Worm (Caenorhabditis elegans) whole organism, L1 larva: ENCODE measurements around the gene vps-53.

ENCODE experiments used
- C16A3.4 ChIP-seq: fragments of 150-350 bp; optimal IDR thresholded peaks from 2 replicates; lab custom pipeline; 2014; ENCODE audit warnings: missing biosample characterization, missing genetic modification characterization
- C34B4.2 ChIP-seq: sonication (generic microtip); optimal IDR thresholded peaks from 2 replicates; lab custom pipeline; 2017; ENCODE audit warnings: mild to moderate bottlenecking, missing genetic modification characterization, missing compliant biosample characterization
- F16B12.6 ChIP-seq: fragments of 150-350 bp; optimal IDR thresholded peaks from 2 replicates; lab custom pipeline; 2014; ENCODE audit warnings: missing biosample characterization, missing genetic modification characterization
- Y116A8C.19 ChIP-seq: sonication (generic microtip); optimal IDR thresholded peaks from 2 replicates; lab custom pipeline; 2016; ENCODE audit warnings: missing compliant biosample characterization, missing genetic modification characterization, borderline replicate concordance
- alr-1 ChIP-seq: fragments of 200-800 bp; sonication (Bioruptor generic); optimal IDR thresholded peaks from 2 replicates; lab custom pipeline; 2018; ENCODE audit warnings: borderline replicate concordance, mild to moderate bottlenecking, missing genetic modification characterization, missing compliant biosample characterization
- aly-2 ChIP-seq: fragments of 150-350 bp; optimal IDR thresholded peaks from 2 replicates; lab custom pipeline; 2014; ENCODE audit warnings: missing biosample characterization, missing genetic modification characterization
- ama-1 ChIP-seq: fragments of 150-350 bp; optimal IDR thresholded peaks from 2 replicates; lab custom pipeline; 2014
- ceh-63 ChIP-seq: fragments of 200-800 bp; sonication (Bioruptor generic); optimal IDR thresholded peaks from 2 replicates; lab custom pipeline; 2018; ENCODE audit warnings: mild to moderate bottlenecking, missing genetic modification characterization, missing compliant biosample characterization
- ceh-8 ChIP-seq: fragments of 200-800 bp; sonication (Bioruptor generic); optimal IDR thresholded peaks from 2 replicates; lab custom pipeline; 2018; ENCODE audit warnings: mild to moderate bottlenecking, missing genetic modification characterization, moderate library complexity, missing compliant biosample characterization
- ceh-82 ChIP-seq, 3 experiments: fragments of 150-350 bp in 1 of 3; sonication (generic microtip) in 2 of 3; optimal IDR thresholded peaks; 2 replicates each; lab custom pipeline; 2014 to 2017; ENCODE audit warnings: missing biosample characterization in 3 of 3, missing genetic modification characterization in 3 of 3
- dpl-1 ChIP-seq, 3 experiments: fragments of 150-350 bp in 2 of 3; sonication (generic microtip) in 1 of 3; optimal IDR thresholded peaks; 2 replicates each; lab custom pipeline; 2014 to 2017; ENCODE audit warnings: missing biosample characterization in 3 of 3, missing genetic modification characterization in 3 of 3, missing genetic modification reagents in 3 of 3
- efl-1 ChIP-seq, 4 experiments: fragments of 150-350 bp; optimal IDR thresholded peaks in 3 of 4; peaks in 1 of 4; 1 replicate in 1 of 4; 2 replicates in 3 of 4; lab custom pipeline; 2014; ENCODE audit warnings: missing biosample characterization in 2 of 4, missing genetic modification characterization in 2 of 4, missing genetic modification reagents in 2 of 4
- egl-27 ChIP-seq, 2 experiments: fragments of 150-350 bp in 1 of 2; sonication (generic microtip); optimal IDR thresholded peaks; 3 replicates each; lab custom pipeline; 2017 to 2018; ENCODE audit warnings: missing biosample characterization in 2 of 2, missing genetic modification characterization in 2 of 2, missing genetic modification reagents in 2 of 2
- elt-2 ChIP-seq: sonication (generic microtip); optimal IDR thresholded peaks from 2 replicates; lab custom pipeline; 2016; ENCODE audit warnings: missing genetic modification characterization, mild to moderate bottlenecking, inconsistent platforms, missing compliant biosample characterization, missing genetic modification reagents
- ets-5 ChIP-seq: fragments of 200-800 bp; sonication (Bioruptor generic); IDR thresholded peaks from 2 replicates; pipeline ENCODE4 v1.3.6; 2022; ENCODE audit warnings: missing genetic modification characterization, missing compliant biosample characterization
- fkh-4 ChIP-seq: sonication (generic microtip); optimal IDR thresholded peaks from 2 replicates; lab custom pipeline; 2016; ENCODE audit warnings: missing compliant biosample characterization, missing genetic modification characterization, borderline replicate concordance
- fkh-8 ChIP-seq: sonication (generic microtip); optimal IDR thresholded peaks from 2 replicates; lab custom pipeline; 2016; ENCODE audit warnings: mild to moderate bottlenecking, missing genetic modification characterization, missing compliant biosample characterization
- fos-1 ChIP-seq: fragments of 150-350 bp; optimal IDR thresholded peaks from 2 replicates; lab custom pipeline; 2014; ENCODE audit warnings: missing biosample characterization, missing genetic modification characterization
- grh-1 ChIP-seq: fragments of 200-800 bp; sonication (Bioruptor generic); IDR thresholded peaks from 2 replicates; pipeline ENCODE4 v1.3.6; 2022; ENCODE audit warnings: missing genetic modification reagents, missing genetic modification characterization, missing compliant biosample characterization
- irx-1 ChIP-seq: sonication (generic microtip); optimal IDR thresholded peaks from 2 replicates; lab custom pipeline; 2016; ENCODE audit warnings: missing genetic modification characterization, missing compliant biosample characterization
- isw-1 ChIP-seq: fragments of 200-800 bp; sonication (Bioruptor generic); IDR thresholded peaks from 2 replicates; pipeline ENCODE4 v1.3.6; 2022; ENCODE audit warnings: missing genetic modification characterization, missing compliant biosample characterization
- lin-14 ChIP-seq: fragments of 200-800 bp; sonication (Bioruptor generic); optimal IDR thresholded peaks from 2 replicates; lab custom pipeline; 2018; ENCODE audit warnings: mild to moderate bottlenecking, missing genetic modification characterization, moderate library complexity, missing compliant biosample characterization
- lin-15B ChIP-seq: fragments of 150-350 bp; sonication (generic microtip); optimal IDR thresholded peaks from 3 replicates; lab custom pipeline; 2014; ENCODE audit warnings: missing biosample characterization, missing genetic modification characterization
- lin-35 ChIP-seq, 2 experiments: fragments of 150-350 bp; optimal IDR thresholded peaks; 2 replicates each; lab custom pipeline; 2014; ENCODE audit warnings: missing biosample characterization in 2 of 2, missing genetic modification characterization in 2 of 2, missing genetic modification reagents in 2 of 2
- lin-39 ChIP-seq: fragments of 150-350 bp; optimal IDR thresholded peaks from 2 replicates; lab custom pipeline; 2014; ENCODE audit warnings: missing biosample characterization, missing genetic modification reagents, missing genetic modification characterization
- lir-3 ChIP-seq: sonication (generic microtip); optimal IDR thresholded peaks from 2 replicates; lab custom pipeline; 2016; ENCODE audit warnings: mild to moderate bottlenecking, missing genetic modification characterization, moderate library complexity, missing compliant biosample characterization; ENCODE audit not compliant: poor library complexity
- lsy-2 ChIP-seq, 2 experiments: fragments of 150-350 bp; optimal IDR thresholded peaks; 2 replicates each; lab custom pipeline; 2014; ENCODE audit warnings: missing biosample characterization in 2 of 2, missing genetic modification characterization in 2 of 2
- mab-9 ChIP-seq: fragments of 200-800 bp; sonication (Bioruptor generic); IDR thresholded peaks from 2 replicates; pipeline ENCODE4 v1.3.6; 2022; ENCODE audit warnings: missing genetic modification reagents, missing genetic modification characterization, missing compliant biosample characterization
- mep-1 ChIP-seq: fragments of 150-350 bp; optimal IDR thresholded peaks from 2 replicates; lab custom pipeline; 2014; ENCODE audit warnings: missing biosample characterization, missing genetic modification characterization
- nhr-12 ChIP-seq: sonication (generic microtip); optimal IDR thresholded peaks from 2 replicates; lab custom pipeline; 2017; ENCODE audit warnings: missing biosample characterization, missing genetic modification characterization
- nhr-47 ChIP-seq: sonication (generic microtip); optimal IDR thresholded peaks from 2 replicates; lab custom pipeline; 2016; ENCODE audit warnings: mild to moderate bottlenecking, missing genetic modification characterization, moderate library complexity, missing compliant biosample characterization
- nhr-71 ChIP-seq: sonication (generic microtip); optimal IDR thresholded peaks from 2 replicates; lab custom pipeline; 2016; ENCODE audit warnings: mild to moderate bottlenecking, missing genetic modification characterization, moderate library complexity, missing compliant biosample characterization
- nhr-77 ChIP-seq: fragments of 150-350 bp; optimal IDR thresholded peaks from 2 replicates; lab custom pipeline; 2014; ENCODE audit warnings: missing biosample characterization, missing genetic modification characterization
- nhr-85 ChIP-seq: sonication (generic microtip); peaks from one replicate; lab custom pipeline; 2016; ENCODE audit warnings: missing genetic modification characterization, inconsistent platforms, missing compliant biosample characterization
- nhr-90 ChIP-seq: sonication (generic microtip); optimal IDR thresholded peaks from 2 replicates; lab custom pipeline; 2016; ENCODE audit warnings: mild to moderate bottlenecking, missing genetic modification characterization, missing compliant biosample characterization; ENCODE audit not compliant: poor library complexity
- pax-3 ChIP-seq: fragments of 200-800 bp; sonication (Bioruptor generic); optimal IDR thresholded peaks from 2 replicates; lab custom pipeline; 2018; ENCODE audit warnings: mild to moderate bottlenecking, missing genetic modification characterization, moderate library complexity, missing compliant biosample characterization
- rnt-1 ChIP-seq: sonication (generic microtip); optimal IDR thresholded peaks from 2 replicates; lab custom pipeline; 2016; ENCODE audit warnings: mild to moderate bottlenecking, missing genetic modification characterization, moderate library complexity, missing compliant biosample characterization
- snpc-4 ChIP-seq: fragments of 150-350 bp; optimal IDR thresholded peaks from 2 replicates; lab custom pipeline; 2014; ENCODE audit warnings: missing biosample characterization, missing genetic modification characterization
- sptf-1 ChIP-seq: fragments of 150-350 bp; optimal IDR thresholded peaks from 2 replicates; lab custom pipeline; 2014; ENCODE audit warnings: missing biosample characterization, missing genetic modification characterization
- tbx-2 ChIP-seq: sonication (generic microtip); optimal IDR thresholded peaks from 2 replicates; lab custom pipeline; 2016; ENCODE audit warnings: missing genetic modification characterization, missing compliant biosample characterization
- unc-130 ChIP-seq: fragments of 150-350 bp; optimal IDR thresholded peaks from 2 replicates; lab custom pipeline; 2017; ENCODE audit warnings: missing biosample characterization, missing genetic modification characterization, inconsistent platforms
- unc-98 ChIP-seq: fragments of 200-800 bp; sonication (Bioruptor generic); IDR thresholded peaks from 2 replicates; pipeline ENCODE4 v1.3.6; 2022; ENCODE audit warnings: missing genetic modification characterization, missing compliant biosample characterization
- zip-4 ChIP-seq: fragments of 200-800 bp; sonication (Bioruptor generic); optimal IDR thresholded peaks from 2 replicates; lab custom pipeline; 2018; ENCODE audit warnings: mild to moderate bottlenecking, missing genetic modification characterization, moderate library complexity, missing compliant biosample characterization
- ztf-11 ChIP-seq, 2 experiments: sonication (generic microtip); optimal IDR thresholded peaks; 2 replicates each; lab custom pipeline; 2016 to 2017; ENCODE audit warnings: missing genetic modification characterization in 2 of 2, missing biosample characterization in 1 of 2, missing compliant biosample characterization in 1 of 2
- ztf-4 ChIP-seq: fragments of 150-350 bp; optimal IDR thresholded peaks from 2 replicates; lab custom pipeline; 2014; ENCODE audit warnings: missing biosample characterization, missing genetic modification characterization

Gene vps-53

ce11 chrIII:9782483-9783081 lies 25.3 kb upstream of the vps-53 start, which contains the start of gene R10E11.6:
R10E11.6 (plus strand) TSS chrIII:9783006.
- TF ChIP-seq efl-1 (optimal IDR thresholded peaks at IDR 0.05; lab: Kevin White, UChicago) (no peak), efl-1 (GFP tag; optimal IDR thresholded peaks at IDR 0.05 in 1 of 2; lab: Kevin White, UChicago) (peak in 1 of 2 experiments; percentile 93), lsy-2 (tag; optimal IDR thresholded peaks at IDR 0.05; lab: Kevin White, UChicago) (no peak)

DNA sequence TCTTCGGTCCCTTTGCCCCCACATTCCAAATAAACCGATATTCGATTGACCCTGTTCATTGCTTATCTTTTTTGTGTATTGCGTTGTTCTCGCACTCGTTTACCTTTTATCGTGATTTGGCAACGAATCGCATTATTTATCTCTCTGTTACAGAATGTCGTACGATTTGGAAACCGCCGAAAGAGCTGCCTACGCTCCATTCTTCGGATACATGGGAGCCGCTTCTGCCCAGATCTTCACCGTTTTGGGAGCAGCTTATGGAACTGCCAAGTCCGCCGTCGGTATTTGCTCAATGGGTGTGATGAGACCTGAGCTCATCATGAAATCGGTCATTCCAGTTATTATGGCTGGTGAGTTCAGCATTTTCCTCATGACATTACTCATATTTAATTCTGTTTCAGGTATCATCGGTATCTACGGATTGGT lies 24.7 kb upstream of the vps-53 start, which contains the start of gene vha-2:
Gene vha-2, plus strand, starts transcription at position 154 of the 426 bp plus-strand sequence.
- TF ChIP-seq isw-1 (no peak), aly-2 (tag; lab: Kevin White, UChicago) (peak; percentile 60), nhr-71 (peak; percentile 32), nhr-47 (no peak), ceh-63 (GFP tag; lab: Kevin White, UChicago) (peak; percentile 8), grh-1 (GFP tag; lab: Robert Waterston, UW) (0 out of 2 replicates have a peak, but pooled peaks have one; percentile 10), ztf-11 (tag; optimal IDR thresholded peaks at IDR 0.05; lab: Kevin White, UChicago) (no peak), dpl-1 (GFP tag; optimal IDR thresholded peaks at IDR 0.05; lab: Kevin White, UChicago) (no peak), nhr-85 (peak; percentile 80), lin-35 (GFP tag; optimal IDR thresholded peaks at IDR 0.05; lab: Kevin White, UChicago) (peak in 1 of 2 experiments; percentile 13), alr-1 (tag; lab: Kevin White, UChicago) (peak; percentile 93), fkh-4 (no peak)
- TF ChIP-seq, all 84 proteins: peak for 7

ce11 chrIII:9780665-9781304 lies 23.5 kb upstream of the vps-53 start, which contains the start of gene vha-1:
vha-1 (plus strand) TSS chrIII:9781254.
- no peak for TF ChIP-seq mab-9 (GFP tag; lab: Robert Waterston, UW)
- peak; percentile 88 to 91 for TF ChIP-seq lin-35 (GFP tag; optimal IDR thresholded peaks at IDR 0.05; lab: Kevin White, UChicago)
- no peak for TF ChIP-seq fkh-4
- no peak for TF ChIP-seq unc-98 (GFP tag; lab: Robert Waterston, UW)
- TF ChIP-seq egl-27 (tag; optimal IDR thresholded peaks at IDR 0.05; lab: Kevin White, UChicago), result no peak
- TF ChIP-seq dpl-1 (GFP tag; optimal IDR thresholded peaks at IDR 0.05; lab: Kevin White, UChicago), result peak; percentile 76 to 82 (median 80)
- TF ChIP-seq zip-4 (GFP tag; lab: Kevin White, UChicago), result no peak
- peak; percentile 73 for TF ChIP-seq unc-130 (tag; lab: Kevin White, UChicago)
- TF ChIP-seq nhr-90 (tag; lab: Kevin White, UChicago), result peak; percentile 71
- no peak for TF ChIP-seq elt-2 (tag; lab: Kevin White, UChicago)
- no peak for TF ChIP-seq pax-3
- no peak for TF ChIP-seq nhr-12 (tag; lab: Kevin White, UChicago)
- TF ChIP-seq tbx-2 (tag; lab: Kevin White, UChicago), result peak; percentile 81
- peak; percentile 74 to 95 (median 83) for TF ChIP-seq ceh-82 (tag; optimal IDR thresholded peaks at IDR 0.05; lab: Kevin White, UChicago)
- peak; percentile 93 for TF ChIP-seq lin-14 (GFP tag; lab: Kevin White, UChicago)
- peak; percentile 95 for TF ChIP-seq lin-15B (tag; lab: Kevin White, UChicago)
- TF ChIP-seq F16B12.6 (tag; lab: Kevin White, UChicago), result peak; percentile 64
- peak; percentile 90 for TF ChIP-seq nhr-77 (tag; lab: Kevin White, UChicago)
- peak; percentile 73 for TF ChIP-seq rnt-1 (tag; lab: Kevin White, UChicago)
- peak; percentile 43 for TF ChIP-seq snpc-4 (tag; lab: Kevin White, UChicago)
- no peak for TF ChIP-seq lin-39
- peak; percentile 77 for TF ChIP-seq fkh-8
- TF ChIP-seq nhr-47, result peak; percentile 78
- peak; percentile 34 for TF ChIP-seq lir-3 (tag; lab: Kevin White, UChicago)
- TF ChIP-seq C16A3.4 (tag; lab: Kevin White, UChicago), result peak; percentile 91
- TF ChIP-seq ztf-4 (tag; lab: Kevin White, UChicago), result no peak
- no peak for TF ChIP-seq ceh-8 (GFP tag; lab: Kevin White, UChicago)
- peak; percentile 56 for TF ChIP-seq ama-1 (lab: Kevin White, UChicago)
- peak; percentile 87 for TF ChIP-seq mep-1 (tag; lab: Kevin White, UChicago)
- TF ChIP-seq aly-2 (tag; lab: Kevin White, UChicago), result peak; percentile 25
- TF ChIP-seq irx-1, result no peak
- TF ChIP-seq sptf-1 (tag; lab: Kevin White, UChicago), result no peak
- no peak for TF ChIP-seq C34B4.2 (tag; lab: Kevin White, UChicago)
- peak; percentile 61 for TF ChIP-seq fos-1
- no peak for TF ChIP-seq Y116A8C.19 (tag; lab: Kevin White, UChicago)
- TF ChIP-seq ets-5 (GFP tag; lab: Robert Waterston, UW), result no peak
